Worm (Caenorhabditis elegans): ENCODE data around the gene C54D10.10.
A peak's percentile ranks its signal among the peaks of the same experiment; 100 is the strongest.

C54D10.10 gene

DNA sequence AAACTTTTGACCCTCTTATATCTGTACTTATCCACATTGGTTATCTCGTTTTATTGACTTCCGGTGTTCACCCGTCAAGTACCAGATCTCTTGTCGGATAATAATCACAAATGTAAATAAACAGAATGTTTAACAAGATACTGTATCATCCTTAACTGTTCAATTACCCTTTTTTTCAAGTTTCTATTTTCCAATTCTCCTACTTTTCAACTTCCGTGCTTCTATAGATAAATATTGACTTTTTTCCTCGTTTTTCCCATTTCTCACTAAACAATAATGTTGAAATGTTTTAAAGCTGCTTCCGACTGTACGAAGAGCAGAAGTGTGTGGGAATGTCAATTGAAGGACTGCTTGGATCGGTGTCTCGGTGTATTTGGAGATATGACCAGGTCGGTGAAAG is 37.1 kb upstream of the C54D10.10 start, which contains the start of gene inx-11:
Gene inx-11, plus strand, starts transcription at position 301 of the 400 bp plus-strand sequence.
- TF ChIP-seq pha-4 (tag; optimal IDR thresholded peaks at IDR 0.05) (peak; percentile 40), ceh-83 (GFP tag; optimal IDR thresholded peaks at IDR 0.05) (no peak)

- no peak for TF ChIP-seq tbx-8 (GFP tag; optimal IDR thresholded peaks at IDR 0.05)
- TF ChIP-seq nhr-12 (tag; optimal IDR thresholded peaks at IDR 0.05), result no peak
- TF ChIP-seq ceh-83 (GFP tag; optimal IDR thresholded peaks at IDR 0.05), result no peak
- TF ChIP-seq bed-3 (GFP tag; optimal IDR thresholded peaks at IDR 0.05), result no peak
- TF ChIP-seq zip-8 (tag; optimal IDR thresholded peaks at IDR 0.05), result no peak
- no peak for TF ChIP-seq nhr-76 (tag; optimal IDR thresholded peaks at IDR 0.05)
- TF ChIP-seq mep-1 (tag; optimal IDR thresholded peaks at IDR 0.05), result no peak
- TF ChIP-seq ham-2 (GFP tag; optimal IDR thresholded peaks at IDR 0.05), result no peak
- TF ChIP-seq ceh-39 (tag; optimal IDR thresholded peaks at IDR 0.05), result no peak
- TF ChIP-seq lin-32 (GFP tag; optimal IDR thresholded peaks at IDR 0.05), result no peak
Observed at ce11 chrV:12484585-12484984, 34.8 kb upstream of the C54D10.10 start, which contains the start of gene srt-39. Gene srt-39, plus strand, starts transcription at chrV:12484885.

- TF ChIP-seq unc-62 (GFP tag; optimal IDR thresholded peaks at IDR 0.05), result no peak
- TF ChIP-seq ztf-11 (tag; optimal IDR thresholded peaks at IDR 0.05), result no peak
- TF ChIP-seq ham-2 (GFP tag; optimal IDR thresholded peaks at IDR 0.05), result no peak
- TF ChIP-seq blmp-1 (tag; optimal IDR thresholded peaks at IDR 0.05), result no peak
- no peak for TF ChIP-seq sem-2 (GFP tag; optimal IDR thresholded peaks at IDR 0.05)
- TF ChIP-seq cnd-1 (tag; optimal IDR thresholded peaks at IDR 0.05), result no peak
- TF ChIP-seq hlh-1 (tag; optimal IDR thresholded peaks at IDR 0.05), result peak; percentile 54
- TF ChIP-seq zip-8 (tag; optimal IDR thresholded peaks at IDR 0.05), result no peak
- TF ChIP-seq lsy-2 (tag; optimal IDR thresholded peaks at IDR 0.05), result no peak
- no peak for TF ChIP-seq ces-1 (GFP tag; optimal IDR thresholded peaks at IDR 0.05)
- no peak for TF ChIP-seq drap-1 (GFP tag; optimal IDR thresholded peaks at IDR 0.05)
- no peak for TF ChIP-seq lin-13 (tag; optimal IDR thresholded peaks at IDR 0.05)
- TF ChIP-seq unc-120 (tag; optimal IDR thresholded peaks at IDR 0.05; ENCODE audit: poor library complexity, severe bottlenecking), result peak; percentile 27
Observed at ce11 chrV:12478990-12479389, 29.2 kb upstream of the C54D10.10 start.

ce11 chrV:12478111-12478510 is 28.3 kb upstream of the C54D10.10 start, which contains the start of gene atn-1:
Gene atn-1, plus strand, starts transcription at chrV:12478411.
- TF ChIP-seq unc-62 (GFP tag; optimal IDR thresholded peaks at IDR 0.05) (no peak), ham-2 (GFP tag; optimal IDR thresholded peaks at IDR 0.05) (peak; percentile 9), nhr-2 (tag; optimal IDR thresholded peaks at IDR 0.05) (no peak)

DNA sequence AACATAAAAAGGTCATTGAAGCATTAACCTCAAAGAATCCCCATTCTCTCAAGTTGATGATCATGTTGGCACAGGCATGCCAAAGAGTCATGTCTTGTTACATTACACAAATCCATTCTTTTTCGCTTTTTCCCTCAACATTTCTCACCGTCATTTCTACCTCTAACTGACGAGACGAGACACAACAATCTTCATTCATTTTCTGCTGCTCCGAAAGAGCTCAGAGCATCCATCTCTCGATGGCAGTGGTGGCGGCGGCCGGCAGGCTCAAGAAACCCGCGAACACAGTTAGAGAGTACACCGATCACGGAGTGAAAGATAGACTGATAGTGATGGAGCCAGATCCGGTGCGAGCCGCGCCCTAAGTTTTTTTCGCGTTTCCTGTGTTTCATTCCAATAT is 27.3 kb upstream of the C54D10.10 start:
- TF ChIP-seq bed-3 (GFP tag; optimal IDR thresholded peaks at IDR 0.05) (no peak), lsy-2 (tag; optimal IDR thresholded peaks at IDR 0.05) (no peak), unc-62 (GFP tag; optimal IDR thresholded peaks at IDR 0.05) (peak; percentile 34), ceh-43 (GFP tag; optimal IDR thresholded peaks at IDR 0.05) (no peak), nhr-2 (tag; optimal IDR thresholded peaks at IDR 0.05) (no peak), cnd-1 (tag; optimal IDR thresholded peaks at IDR 0.05) (no peak), pha-4 (tag; optimal IDR thresholded peaks at IDR 0.05) (no peak), nhr-237 (tag; optimal IDR thresholded peaks at IDR 0.05) (no peak), lin-13 (tag; optimal IDR thresholded peaks at IDR 0.05) (no peak), M03D4.4 (tag; optimal IDR thresholded peaks at IDR 0.05) (no peak), unc-120 (tag; optimal IDR thresholded peaks at IDR 0.05; ENCODE audit: poor library complexity, severe bottlenecking) (peak; percentile 72), nhr-12 (tag; optimal IDR thresholded peaks at IDR 0.05) (no peak), snpc-4 (tag; optimal IDR thresholded peaks at IDR 0.05) (no peak), ceh-39 (tag; optimal IDR thresholded peaks at IDR 0.05) (no peak), hlh-1 (tag; optimal IDR thresholded peaks at IDR 0.05) (peak; percentile 22), flh-1 (GFP tag; optimal IDR thresholded peaks at IDR 0.05) (no peak), mab-5 (tag; optimal IDR thresholded peaks at IDR 0.05) (no peak), drap-1 (GFP tag; optimal IDR thresholded peaks at IDR 0.05) (no peak), nhr-76 (tag; optimal IDR thresholded peaks at IDR 0.05) (no peak)

- TF ChIP-seq flh-1 (GFP tag; optimal IDR thresholded peaks at IDR 0.05), result no peak
- no peak for TF ChIP-seq nhr-76 (tag; optimal IDR thresholded peaks at IDR 0.05)
- no peak for TF ChIP-seq ham-2 (GFP tag; optimal IDR thresholded peaks at IDR 0.05)
- no peak for TF ChIP-seq M03D4.4 (tag; optimal IDR thresholded peaks at IDR 0.05)
- no peak for TF ChIP-seq cnd-1 (tag; optimal IDR thresholded peaks at IDR 0.05)
- TF ChIP-seq nhr-237 (tag; optimal IDR thresholded peaks at IDR 0.05), result no peak
- TF ChIP-seq ceh-83 (GFP tag; optimal IDR thresholded peaks at IDR 0.05), result no peak
- no peak for TF ChIP-seq unc-39 (tag; optimal IDR thresholded peaks at IDR 0.05)
- no peak for TF ChIP-seq nhr-12 (tag; optimal IDR thresholded peaks at IDR 0.05)
- TF ChIP-seq sem-2 (GFP tag; optimal IDR thresholded peaks at IDR 0.05), result no peak
- TF ChIP-seq lsy-2 (tag; optimal IDR thresholded peaks at IDR 0.05), result no peak
- no peak for TF ChIP-seq mls-2 (tag; optimal IDR thresholded peaks at IDR 0.05)
- TF ChIP-seq nhr-28 (tag; optimal IDR thresholded peaks at IDR 0.05), result no peak
Observed at ce11 chrV:12475360-12475759, 25.6 kb upstream of the C54D10.10 start.
